Fruit fly (Drosophila melanogaster): ENCODE results near the gene Cyp28d1.

Cyp28d1 gene

dm6 chr2L:5256036-5256846, 46.0 kb downstream of the Cyp28d1 start (continued):
- TF ChIP-seq Jarid2 (GFP tag; optimal IDR thresholded peaks at IDR 0.05) (no peak), p53 (GFP tag; optimal IDR thresholded peaks at IDR 0.05) (peak; percentile 5), amos (GFP tag; IDR thresholded peaks at IDR 0.05; ENCODE audit: partially characterized antibody) (no peak), CG15514 (GFP tag; optimal IDR thresholded peaks at IDR 0.05) (no peak), CG6654 (GFP tag; optimal IDR thresholded peaks at IDR 0.05) (peak; percentile 29), luna (GFP tag; optimal IDR thresholded peaks at IDR 0.05) (no peak), dimm (GFP tag; IDR thresholded peaks at IDR 0.05) (peak; percentile 54; the same call in 1 of the 2 replicates), gro (GFP tag; optimal IDR thresholded peaks at IDR 0.05) (no peak), ac (GFP tag; optimal IDR thresholded peaks at IDR 0.05) (peak; percentile 75), D19A (tag; optimal IDR thresholded peaks at IDR 0.05) (peak; percentile 27), CG17186 (GFP tag; optimal IDR thresholded peaks at IDR 0.05) (peak; percentile 36), MBD-R2 (GFP tag; IDR thresholded peaks at IDR 0.05) (no peak), Mes4 (GFP tag; optimal IDR thresholded peaks at IDR 0.05) (peak; percentile 57), H15 (GFP tag; IDR thresholded peaks at IDR 0.05) (0 out of 3 replicates have a peak, but pooled peaks have one; percentile 45), CG9876 (GFP tag; optimal IDR thresholded peaks at IDR 0.05) (no peak), exex (tag; optimal IDR thresholded peaks at IDR 0.05) (peak; percentile 65), Ets65A (GFP tag) (peak; percentile 74), CG1792 (GFP tag; optimal IDR thresholded peaks at IDR 0.05) (peak; percentile 26), zfh1 (GFP tag; IDR thresholded peaks at IDR 0.05) (peak; percentile 82), CG11093 (GFP tag; IDR thresholded peaks at IDR 0.05) (no peak; the same call in 2 of the 3 replicates), CG30403 (GFP tag; optimal IDR thresholded peaks at IDR 0.05) (peak; percentile 29), Nf-YC (tag; optimal IDR thresholded peaks at IDR 0.05) (no peak), esg (GFP tag; conservative IDR thresholded peaks at IDR 0.05) (no peak), gce (GFP tag; IDR thresholded peaks at IDR 0.05) (peak; percentile 68), CG4424 (GFP tag; optimal IDR thresholded peaks at IDR 0.05) (peak; percentile 39), cas (GFP tag; IDR thresholded peaks at IDR 0.05) (no peak), CG17912 (GFP tag; optimal IDR thresholded peaks at IDR 0.05) (no peak), CG3726 (GFP tag; IDR thresholded peaks at IDR 0.05) (0 out of 3 replicates have a peak, but pooled peaks have one; percentile 22), CHES-1-like (GFP tag; optimal IDR thresholded peaks at IDR 0.05) (no peak), CG3838 (GFP tag; optimal IDR thresholded peaks at IDR 0.05) (peak; percentile 20), H2.0 (GFP tag; IDR thresholded peaks at IDR 0.05) (peak; percentile 39; the same call in 1 of the 2 replicates), CG11696 (GFP tag; IDR thresholded peaks at IDR 0.05) (no peak), MESR4 (GFP tag; optimal IDR thresholded peaks at IDR 0.05) (no peak), mam (GFP tag; optimal IDR thresholded peaks at IDR 0.05) (no peak), CG7786 (GFP tag; optimal IDR thresholded peaks at IDR 0.05) (no peak), CG10565 (GFP tag; optimal IDR thresholded peaks at IDR 0.05) (no peak), CG15073 (GFP tag; optimal IDR thresholded peaks at IDR 0.05) (no peak), CG2202 (tag; optimal IDR thresholded peaks at IDR 0.05) (peak; percentile 90), CG1024 (GFP tag; IDR thresholded peaks at IDR 0.05) (peak; percentile 53; the same call in 1 of the 2 replicates), Antp (GFP tag; optimal IDR thresholded peaks at IDR 0.05) (no peak), zfh2 (GFP tag; optimal IDR thresholded peaks at IDR 0.05) (no peak), ttk (GFP tag; IDR thresholded peaks at IDR 0.05) (0 out of 2 replicates have a peak, but pooled peaks have one; percentile 11), Dip2 (GFP tag; IDR thresholded peaks at IDR 0.05) (no peak), Dek (tag; optimal IDR thresholded peaks at IDR 0.05) (no peak), tgo (GFP tag; IDR thresholded peaks at IDR 0.05) (peak; percentile 51), peb (GFP tag; IDR thresholded peaks at IDR 0.05) (peak; percentile 46; the same call in 1 of the 2 replicates), Bdp1 (GFP tag; optimal IDR thresholded peaks at IDR 0.05) (peak; percentile 36), oc (tag; optimal IDR thresholded peaks at IDR 0.05) (no peak), HmgD (GFP tag; optimal IDR thresholded peaks at IDR 0.05) (no peak), Bteb2 (GFP tag; optimal IDR thresholded peaks at IDR 0.05) (no peak)

Measured in whole organism, embryonic.